Worm (Caenorhabditis elegans) whole organism, L3 larva: ENCODE results near the gene srbc-40.
A peak's percentile ranks its signal among the peaks of the same experiment; 100 is the strongest.

Source experiments
- R02D3.7 ChIP-seq: fragments of 150-350 bp; optimal IDR thresholded peaks from 2 replicates; lab custom pipeline; 2014; ENCODE audit warnings: missing biosample characterization, missing genetic modification characterization
- ZK546.5 ChIP-seq: sonication (generic microtip); optimal IDR thresholded peaks from 2 replicates; lab custom pipeline; 2017; ENCODE audit warnings: missing biosample characterization, missing genetic modification characterization
- aly-2 ChIP-seq: fragments of 150-350 bp; optimal IDR thresholded peaks from 2 replicates; lab custom pipeline; 2014; ENCODE audit warnings: missing biosample characterization, missing genetic modification characterization
- ama-1 ChIP-seq: fragments of 150-350 bp; optimal IDR thresholded peaks from 2 replicates; lab custom pipeline; 2018
- ceh-16 ChIP-seq: sonication (generic microtip); optimal IDR thresholded peaks from 2 replicates; lab custom pipeline; 2017; ENCODE audit warnings: missing biosample characterization, missing genetic modification characterization
- ceh-28 ChIP-seq: fragments of 150-350 bp; optimal IDR thresholded peaks from 2 replicates; lab custom pipeline; 2014; ENCODE audit warnings: missing biosample characterization, missing genetic modification reagents, missing genetic modification characterization
- ceh-82 ChIP-seq: fragments of 150-350 bp; optimal IDR thresholded peaks from 2 replicates; lab custom pipeline; 2014; ENCODE audit warnings: missing biosample characterization, missing genetic modification characterization
- ceh-9 ChIP-seq: sonication (generic microtip); optimal IDR thresholded peaks from 2 replicates; lab custom pipeline; 2018; ENCODE audit warnings: missing biosample characterization, missing genetic modification characterization
- daf-12 ChIP-seq: fragments of 150-350 bp; optimal IDR thresholded peaks from 2 replicates; lab custom pipeline; 2014; ENCODE audit warnings: missing biosample characterization, missing genetic modification reagents, missing genetic modification characterization
- egl-27 ChIP-seq: sonication (generic microtip); optimal IDR thresholded peaks from 4 replicates; lab custom pipeline; 2017; ENCODE audit warnings: missing biosample characterization, missing genetic modification reagents, missing genetic modification characterization
- elt-1 ChIP-seq: fragments of 150-350 bp; optimal IDR thresholded peaks from 2 replicates; lab custom pipeline; 2014; ENCODE audit warnings: missing biosample characterization, missing genetic modification characterization
- elt-2 ChIP-seq: sonication (generic microtip); optimal IDR thresholded peaks from 2 replicates; lab custom pipeline; 2016; ENCODE audit warnings: missing genetic modification reagents, mild to moderate bottlenecking, missing genetic modification characterization, missing compliant biosample characterization
- elt-3 ChIP-seq, 3 experiments: fragments of 150-350 bp in 1 of 3; sonication (generic microtip) in 2 of 3; optimal IDR thresholded peaks; 2 replicates in 2 of 3; 4 replicates in 1 of 3; lab custom pipeline; 2014 to 2017; ENCODE audit warnings: missing biosample characterization in 3 of 3, missing genetic modification characterization in 3 of 3
- eor-1 ChIP-seq, 2 experiments: fragments of 150-350 bp; optimal IDR thresholded peaks; 2 replicates each; lab custom pipeline; 2014 to 2018; ENCODE audit warnings: missing biosample characterization in 2 of 2, missing genetic modification characterization in 2 of 2
- fkh-10 ChIP-seq: sonication (generic microtip); optimal IDR thresholded peaks from 2 replicates; lab custom pipeline; 2017; ENCODE audit warnings: missing biosample characterization, missing genetic modification reagents, missing genetic modification characterization
- fkh-2 ChIP-seq: fragments of 150-350 bp; optimal IDR thresholded peaks from 2 replicates; lab custom pipeline; 2014; ENCODE audit warnings: missing biosample characterization, missing genetic modification reagents, missing genetic modification characterization
- fos-1 ChIP-seq: fragments of 150-350 bp; optimal IDR thresholded peaks from 2 replicates; lab custom pipeline; 2014; ENCODE audit warnings: missing biosample characterization, missing genetic modification characterization
- lin-15B ChIP-seq: fragments of 150-350 bp; optimal IDR thresholded peaks from 2 replicates; lab custom pipeline; 2014; ENCODE audit warnings: missing biosample characterization, missing genetic modification characterization
- lin-39 ChIP-seq: fragments of 150-350 bp; optimal IDR thresholded peaks from 2 replicates; lab custom pipeline; 2018; ENCODE audit warnings: missing biosample characterization, missing genetic modification reagents, missing genetic modification characterization
- lsy-12 ChIP-seq: sonication (generic microtip); optimal IDR thresholded peaks from 2 replicates; lab custom pipeline; 2016; ENCODE audit warnings: mild to moderate bottlenecking, missing genetic modification characterization, missing compliant biosample characterization
- mdl-1 ChIP-seq: fragments of 150-350 bp; optimal IDR thresholded peaks from 2 replicates; lab custom pipeline; 2014; ENCODE audit warnings: missing biosample characterization, missing genetic modification characterization
- mml-1 ChIP-seq: fragments of 150-350 bp; sonication (generic microtip); optimal IDR thresholded peaks from 3 replicates; lab custom pipeline; 2014; ENCODE audit warnings: missing biosample characterization, missing genetic modification characterization
- nfya-1 ChIP-seq: sonication (generic microtip); optimal IDR thresholded peaks from 2 replicates; lab custom pipeline; 2017; ENCODE audit warnings: missing genetic modification characterization, mild to moderate bottlenecking, missing compliant biosample characterization, antibody characterized with exemption, moderate library complexity; ENCODE audit not compliant: insufficient read depth
- nhr-11 ChIP-seq: fragments of 150-350 bp; optimal IDR thresholded peaks from 2 replicates; lab custom pipeline; 2014; ENCODE audit warnings: missing biosample characterization, missing genetic modification characterization
- nhr-12 ChIP-seq: fragments of 150-350 bp; optimal IDR thresholded peaks from 2 replicates; lab custom pipeline; 2014; ENCODE audit warnings: missing biosample characterization, missing genetic modification characterization
- nhr-23 ChIP-seq: fragments of 150-350 bp; optimal IDR thresholded peaks from 2 replicates; lab custom pipeline; 2014; ENCODE audit warnings: missing biosample characterization, missing genetic modification reagents, missing genetic modification characterization
- nhr-237 ChIP-seq: fragments of 150-350 bp; optimal IDR thresholded peaks from 2 replicates; lab custom pipeline; 2014; ENCODE audit warnings: missing biosample characterization, missing genetic modification characterization
- nhr-25 ChIP-seq: sonication (generic microtip); optimal IDR thresholded peaks from 2 replicates; lab custom pipeline; 2017; ENCODE audit warnings: missing biosample characterization, missing genetic modification characterization
- nhr-43 ChIP-seq: sonication (generic microtip); optimal IDR thresholded peaks from 2 replicates; lab custom pipeline; 2016; ENCODE audit warnings: mild to moderate bottlenecking, missing genetic modification characterization, missing compliant biosample characterization; ENCODE audit not compliant: poor library complexity, severe bottlenecking
- nhr-67 ChIP-seq: fragments of 150-350 bp; optimal IDR thresholded peaks from 2 replicates; lab custom pipeline; 2014; ENCODE audit warnings: missing biosample characterization, missing genetic modification characterization
- nhr-76 ChIP-seq: fragments of 150-350 bp; sonication (generic microtip); optimal IDR thresholded peaks from 5 replicates; lab custom pipeline; 2014; ENCODE audit warnings: missing biosample characterization, missing genetic modification characterization
- nhr-77 ChIP-seq: fragments of 150-350 bp; optimal IDR thresholded peaks from 2 replicates; lab custom pipeline; 2014; ENCODE audit warnings: missing biosample characterization, missing genetic modification characterization
- pha-4 ChIP-seq: fragments of 150-350 bp; optimal IDR thresholded peaks from 2 replicates; lab custom pipeline; 2014; ENCODE audit warnings: missing biosample characterization, missing genetic modification reagents, missing genetic modification characterization
- sea-2 ChIP-seq: fragments of 150-350 bp; sonication (generic microtip); optimal IDR thresholded peaks from 4 replicates; lab custom pipeline; 2014; ENCODE audit warnings: missing biosample characterization, missing genetic modification reagents, missing genetic modification characterization
- skn-1 ChIP-seq: fragments of 150-350 bp; optimal IDR thresholded peaks from 2 replicates; lab custom pipeline; 2014; ENCODE audit warnings: missing biosample characterization, missing genetic modification characterization
- tbx-2 ChIP-seq: sonication (generic microtip); optimal IDR thresholded peaks from 2 replicates; lab custom pipeline; 2016; ENCODE audit warnings: mild to moderate bottlenecking, missing genetic modification characterization, missing compliant biosample characterization
- unc-39 ChIP-seq: sonication (generic microtip); optimal IDR thresholded peaks from 4 replicates; lab custom pipeline; 2017; ENCODE audit warnings: missing biosample characterization, missing genetic modification characterization
- unc-62 ChIP-seq: fragments of 150-350 bp; sonication (generic microtip); optimal IDR thresholded peaks from 4 replicates; lab custom pipeline; 2014; ENCODE audit warnings: missing biosample characterization, missing genetic modification reagents, missing genetic modification characterization
- ztf-11 ChIP-seq: fragments of 150-350 bp; optimal IDR thresholded peaks from 2 replicates; lab custom pipeline; 2014; ENCODE audit warnings: missing biosample characterization, missing genetic modification characterization
- ztf-4 ChIP-seq: fragments of 150-350 bp; optimal IDR thresholded peaks from 2 replicates; lab custom pipeline; 2014; ENCODE audit warnings: missing biosample characterization, missing genetic modification characterization

The srbc-40 gene

ce11 chrV:725807-726572, 6.4 kb upstream of the srbc-40 start:
- TF ChIP-seq R02D3.7 (tag; lab: Kevin White, UChicago) (no peak), nhr-67 (no peak), unc-39 (tag; lab: Kevin White, UChicago) (no peak), nhr-25 (tag; lab: Kevin White, UChicago) (peak; percentile 2), ceh-28 (tag; lab: Kevin White, UChicago) (no peak), nhr-12 (tag; lab: Kevin White, UChicago) (no peak), lsy-12 (no peak), skn-1 (tag; lab: Kevin White, UChicago) (no peak), ceh-16 (tag; lab: Kevin White, UChicago) (no peak), lin-39 (tag; lab: Kevin White, UChicago) (peak; percentile 38), ceh-9 (tag; lab: Kevin White, UChicago) (no peak), aly-2 (tag; lab: Kevin White, UChicago) (no peak), sea-2 (GFP tag; lab: Kevin White, UChicago) (no peak), nhr-76 (tag; lab: Kevin White, UChicago) (no peak), nhr-11 (tag; lab: Kevin White, UChicago) (no peak), unc-62 (GFP tag; lab: Kevin White, UChicago) (no peak), elt-1 (tag; lab: Kevin White, UChicago) (no peak), egl-27 (tag; lab: Kevin White, UChicago) (no peak), tbx-2 (tag; lab: Kevin White, UChicago) (no peak), nhr-237 (tag; lab: Kevin White, UChicago) (no peak), fkh-2 (no peak), lin-15B (no peak), daf-12 (tag; lab: Kevin White, UChicago) (no peak), nhr-77 (tag; lab: Kevin White, UChicago) (no peak), elt-3 (tag; optimal IDR thresholded peaks at IDR 0.05; lab: Kevin White, UChicago) (peak in 1 of 3 experiments; percentile 53), fos-1 (no peak), nhr-43 (tag; lab: Kevin White, UChicago) (peak; percentile 24), eor-1 (tag; optimal IDR thresholded peaks at IDR 0.05; lab: Kevin White, UChicago) (no peak), fkh-10 (GFP tag; lab: Kevin White, UChicago) (no peak), ceh-82 (no peak), mml-1 (tag; lab: Kevin White, UChicago) (no peak), ztf-4 (no peak), nhr-23 (tag; lab: Kevin White, UChicago) (peak; percentile 5), nfya-1 (peak; percentile 18), ztf-11 (no peak), ZK546.5 (tag; lab: Kevin White, UChicago) (no peak), ama-1 (lab: Kevin White, UChicago) (peak; percentile 82)

ce11 chrV:724946-725806, 5.5 kb upstream of the srbc-40 start:
- TF ChIP-seq nhr-43 (tag; lab: Kevin White, UChicago) (peak; percentile 58), mdl-1 (tag; lab: Kevin White, UChicago) (no peak), nhr-76 (tag; lab: Kevin White, UChicago) (no peak), nhr-77 (tag; lab: Kevin White, UChicago) (no peak), nhr-25 (tag; lab: Kevin White, UChicago) (peak; percentile 12), pha-4 (tag; lab: Kevin White, UChicago) (peak; percentile 27), ceh-9 (tag; lab: Kevin White, UChicago) (no peak), lin-39 (tag; lab: Kevin White, UChicago) (peak; percentile 39), ama-1 (lab: Kevin White, UChicago) (peak; percentile 92), elt-3 (tag; optimal IDR thresholded peaks at IDR 0.05; lab: Kevin White, UChicago) (no peak), elt-2 (tag; lab: Kevin White, UChicago) (no peak), sea-2 (GFP tag; lab: Kevin White, UChicago) (no peak), fos-1 (no peak), nhr-23 (tag; lab: Kevin White, UChicago) (no peak)
